Fruit fly (Drosophila melanogaster) whole organism, embryonic: ENCODE results near the gene MED14.

Source experiments
- Ada2b ChIP-seq: fragments of 200-800 bp; sonication (Bioruptor generic); IDR thresholded peaks from 2 replicates; pipeline ENCODE4 v1.3.6; 2022; ENCODE audit warnings: missing biosample characterization, missing genetic modification characterization
- Antp ChIP-seq: fragments of 200-800 bp; sonication (Bioruptor generic); optimal IDR thresholded peaks from 3 replicates; lab custom pipeline; 2016; ENCODE audit warnings: missing biosample characterization, missing genetic modification characterization
- Bdp1 ChIP-seq: fragments of 200-800 bp; sonication (Bioruptor generic); optimal IDR thresholded peaks from 3 replicates; lab custom pipeline; 2016; ENCODE audit warnings: missing biosample characterization, missing genetic modification characterization
- CG1024 ChIP-seq: fragments of 200-800 bp; sonication (Bioruptor generic); IDR thresholded peaks from 2 replicates; pipeline ENCODE4 v1.3.6; 2022; ENCODE audit warnings: missing biosample characterization, missing genetic modification characterization
- CG10274 ChIP-seq: fragments of 200-800 bp; sonication (Bioruptor generic); optimal IDR thresholded peaks from 3 replicates; lab custom pipeline; 2017; ENCODE audit warnings: missing biosample characterization, mild to moderate bottlenecking, missing genetic modification characterization
- CG11696 ChIP-seq: fragments of 200-800 bp; sonication (Bioruptor generic); IDR thresholded peaks from 2 replicates; pipeline ENCODE4 v1.3.6; 2022; ENCODE audit warnings: missing biosample characterization, missing genetic modification characterization
- CG12659 ChIP-seq: fragments of 200-800 bp; sonication (Bioruptor generic); optimal IDR thresholded peaks from 3 replicates; lab custom pipeline; 2017; ENCODE audit warnings: mild to moderate bottlenecking, missing biosample characterization, missing genetic modification reagents, missing genetic modification characterization
- CG13424 ChIP-seq: fragments of 200-800 bp; sonication (Bioruptor generic); optimal IDR thresholded peaks from 2 replicates; lab custom pipeline; 2019; ENCODE audit warnings: missing biosample characterization, mild to moderate bottlenecking, missing genetic modification characterization, moderate library complexity
- CG13775 ChIP-seq: fragments of 200-800 bp; sonication (Bioruptor generic); optimal IDR thresholded peaks from 3 replicates; lab custom pipeline; 2017; ENCODE audit warnings: missing biosample characterization, mild to moderate bottlenecking, missing genetic modification characterization
- CG14050 ChIP-seq: fragments of 200-800 bp; sonication (Bioruptor generic); IDR thresholded peaks from 3 replicates; pipeline ENCODE4 v1.3.6; 2022; ENCODE audit warnings: missing biosample characterization, missing genetic modification characterization
- CG15073 ChIP-seq: fragments of 200-800 bp; sonication (Bioruptor generic); optimal IDR thresholded peaks from 2 replicates; lab custom pipeline; 2016; ENCODE audit warnings: missing biosample characterization, missing genetic modification characterization
- CG16863 ChIP-seq: fragments of 200-800 bp; sonication (Bioruptor generic); optimal IDR thresholded peaks from 3 replicates; lab custom pipeline; 2016; ENCODE audit warnings: missing biosample characterization, missing genetic modification characterization
- CG17328 ChIP-seq: fragments of 200-800 bp; sonication (Bioruptor generic); IDR thresholded peaks from 2 replicates; pipeline ENCODE4 v1.3.6; 2022; ENCODE audit warnings: missing biosample characterization, missing genetic modification characterization
- CG17829 ChIP-seq: fragments of 200-800 bp; optimal IDR thresholded peaks from 2 replicates; lab custom pipeline; 2019; ENCODE audit warnings: missing biosample characterization, mild to moderate bottlenecking, missing genetic modification characterization, moderate library complexity
- CG18599 ChIP-seq: fragments of 200-800 bp; sonication (Bioruptor generic); optimal IDR thresholded peaks from 3 replicates; lab custom pipeline; 2017; ENCODE audit warnings: missing biosample characterization, missing genetic modification characterization, mild to moderate bottlenecking, moderate library complexity, missing genetic modification reagents
- CG3281 ChIP-seq: fragments of 200-800 bp; sonication (Bioruptor generic); optimal IDR thresholded peaks from 3 replicates; lab custom pipeline; 2017; ENCODE audit warnings: missing biosample characterization, mild to moderate bottlenecking, missing genetic modification characterization
- CG4404 ChIP-seq: fragments of 200-800 bp; sonication (Bioruptor generic); IDR thresholded peaks from 2 replicates; pipeline ENCODE4 v1.3.6; 2022; ENCODE audit warnings: missing biosample characterization, missing genetic modification characterization
- CG6683 ChIP-seq: fragments of 200-800 bp; sonication (Bioruptor generic); optimal IDR thresholded peaks from 2 replicates; lab custom pipeline; 2017; ENCODE audit warnings: missing biosample characterization, mild to moderate bottlenecking, missing genetic modification characterization, missing genetic modification reagents
- CG7963 ChIP-seq: fragments of 200-800 bp; sonication (Bioruptor generic); IDR thresholded peaks from 3 replicates; pipeline ENCODE4 v1.3.6; 2022; ENCODE audit warnings: missing biosample characterization, missing genetic modification characterization; ENCODE audit not compliant: partially characterized antibody
- CG8359 ChIP-seq: fragments of 200-800 bp; sonication (Bioruptor generic); optimal IDR thresholded peaks from 2 replicates; lab custom pipeline; 2017; ENCODE audit warnings: missing biosample characterization, mild to moderate bottlenecking, missing genetic modification characterization, borderline replicate concordance
- CG8924 ChIP-seq: fragments of 200-800 bp; optimal IDR thresholded peaks from 3 replicates; lab custom pipeline; 2019; ENCODE audit warnings: missing biosample characterization, mild to moderate bottlenecking, missing genetic modification characterization, moderate library complexity
- Dad ChIP-seq: fragments of 200-800 bp; sonication (Bioruptor generic); optimal IDR thresholded peaks from 3 replicates; lab custom pipeline; 2016; ENCODE audit warnings: missing biosample characterization, missing genetic modification characterization
- Dbx ChIP-seq: fragments of 200-800 bp; sonication (Bioruptor generic); IDR thresholded peaks from 3 replicates; pipeline ENCODE4 v1.3.6; 2022; ENCODE audit warnings: missing biosample characterization, missing genetic modification characterization
- Dp ChIP-seq: fragments of 200-800 bp; sonication (Bioruptor generic); optimal IDR thresholded peaks from 2 replicates; lab custom pipeline; 2018; ENCODE audit warnings: missing biosample characterization, mild to moderate bottlenecking, missing genetic modification characterization, moderate library complexity
- E2f2 ChIP-seq: fragments of 200-800 bp; sonication (Bioruptor generic); IDR thresholded peaks from 2 replicates; pipeline ENCODE4 v1.3.6; 2022; ENCODE audit warnings: missing biosample characterization, missing genetic modification characterization
- Hr78 ChIP-seq, 2 experiments: fragments of 200-800 bp in 1 of 2; fragments of >200 bp in 1 of 2; sonication (Bioruptor generic) in 1 of 2; optimal IDR thresholded peaks; 2 replicates each; lab custom pipeline; 2017 to 2019; ENCODE audit warnings: missing biosample characterization in 2 of 2, missing genetic modification characterization in 2 of 2, mild to moderate bottlenecking in 1 of 2, moderate library complexity in 1 of 2
- Six4 ChIP-seq: fragments of 200-800 bp; sonication (Bioruptor generic); optimal IDR thresholded peaks from 2 replicates; lab custom pipeline; 2016; ENCODE audit warnings: missing biosample characterization, missing genetic modification characterization
- Sry-β ChIP-seq: fragments of 200-800 bp; sonication (Bioruptor generic); optimal IDR thresholded peaks from 2 replicates; lab custom pipeline; 2018; ENCODE audit warnings: missing biosample characterization, mild to moderate bottlenecking, missing genetic modification characterization, moderate library complexity
- Ssrp ChIP-seq: fragments of 200-800 bp; sonication (Bioruptor generic); optimal IDR thresholded peaks from 2 replicates; lab custom pipeline; 2018; ENCODE audit warnings: missing biosample characterization, mild to moderate bottlenecking, missing genetic modification characterization, moderate library complexity
- Stat92E ChIP-seq, 3 experiments: fragments of >200 bp in 2 of 3; fragments of 200-800 bp in 1 of 3; sonication (Bioruptor generic) in 1 of 3; optimal IDR thresholded peaks; 2 replicates each; lab custom pipeline; 2017 to 2019; ENCODE audit warnings: missing biosample characterization in 3 of 3, missing genetic modification characterization in 3 of 3, mild to moderate bottlenecking in 1 of 3, moderate library complexity in 1 of 3
- Usf ChIP-seq: fragments of 200-800 bp; sonication (Bioruptor generic); optimal IDR thresholded peaks from 2 replicates; lab custom pipeline; 2017; ENCODE audit warnings: missing genotype, missing biosample characterization, missing genetic modification characterization
- abd-A ChIP-seq: fragments of 200-800 bp; sonication (Bioruptor generic); optimal IDR thresholded peaks from 3 replicates; lab custom pipeline; 2019; ENCODE audit warnings: missing biosample characterization, mild to moderate bottlenecking, missing genetic modification characterization, moderate library complexity
- bab2 ChIP-seq: fragments of 200-800 bp; sonication (Bioruptor generic); optimal IDR thresholded peaks from 2 replicates; lab custom pipeline; 2016; ENCODE audit warnings: missing biosample characterization, missing genetic modification characterization
- cato ChIP-seq: fragments of 200-800 bp; sonication (Bioruptor generic); optimal IDR thresholded peaks from 2 replicates; lab custom pipeline; 2016; ENCODE audit warnings: missing biosample characterization, missing genetic modification characterization, borderline replicate concordance
- exex ChIP-seq: fragments of 200-800 bp; sonication (Bioruptor generic); optimal IDR thresholded peaks from 4 replicates; lab custom pipeline; 2018; ENCODE audit warnings: missing biosample characterization, mild to moderate bottlenecking, missing genetic modification characterization, moderate library complexity
- gcm2 ChIP-seq: fragments of 200-800 bp; sonication (Bioruptor generic); optimal IDR thresholded peaks from 2 replicates; lab custom pipeline; 2016; ENCODE audit warnings: missing biosample characterization, missing genetic modification characterization
- hbn ChIP-seq: fragments of 200-800 bp; sonication (Bioruptor generic); IDR thresholded peaks from 2 replicates; pipeline ENCODE4 v1.3.6; 2022; ENCODE audit warnings: missing biosample characterization, missing genetic modification characterization; ENCODE audit not compliant: partially characterized antibody
- lab ChIP-seq: fragments of 200-800 bp; sonication (Bioruptor generic); optimal IDR thresholded peaks from 3 replicates; lab custom pipeline; 2017; ENCODE audit warnings: missing biosample characterization, missing genetic modification characterization, mild to moderate bottlenecking, moderate library complexity, missing genetic modification reagents
- luna ChIP-seq: fragments of 200-800 bp; sonication (Bioruptor generic); optimal IDR thresholded peaks from 2 replicates; lab custom pipeline; 2016; ENCODE audit warnings: missing biosample characterization, missing genetic modification characterization
- nmo ChIP-seq: fragments of 200-800 bp; sonication (Bioruptor generic); optimal IDR thresholded peaks from 2 replicates; lab custom pipeline; 2018; ENCODE audit warnings: missing biosample characterization, mild to moderate bottlenecking, missing genetic modification characterization, moderate library complexity
- odd ChIP-seq: fragments of 200-800 bp; sonication (Bioruptor generic); optimal IDR thresholded peaks from 2 replicates; lab custom pipeline; 2017; ENCODE audit warnings: missing biosample characterization, mild to moderate bottlenecking, missing genetic modification characterization
- pfk ChIP-seq: fragments of 200-800 bp; sonication (Bioruptor generic); optimal IDR thresholded peaks from 2 replicates; lab custom pipeline; 2018; ENCODE audit warnings: missing biosample characterization, mild to moderate bottlenecking, missing genetic modification characterization, moderate library complexity
- rib ChIP-seq: fragments of 200-800 bp; sonication (Bioruptor generic); IDR thresholded peaks from 2 replicates; pipeline ENCODE4 v1.3.6; 2022; ENCODE audit warnings: missing biosample characterization, missing genetic modification characterization
- schlank ChIP-seq: fragments of 200-800 bp; sonication (Bioruptor generic); optimal IDR thresholded peaks from 2 replicates; lab custom pipeline; 2018; ENCODE audit warnings: missing biosample characterization, mild to moderate bottlenecking, missing genetic modification characterization
- sob ChIP-seq: fragments of 200-800 bp; sonication (Bioruptor generic); IDR thresholded peaks from 2 replicates; pipeline ENCODE4 v1.3.6; 2022; ENCODE audit warnings: missing biosample characterization, missing genetic modification characterization
- stc ChIP-seq: fragments of 200-800 bp; sonication (Bioruptor generic); IDR thresholded peaks from 2 replicates; pipeline ENCODE4 v1.3.6; 2022; ENCODE audit warnings: missing biosample characterization, missing genetic modification characterization
- vfl ChIP-seq: fragments of 200-800 bp; sonication (Bioruptor generic); optimal IDR thresholded peaks from 2 replicates; lab custom pipeline; 2016; ENCODE audit warnings: missing biosample characterization, missing genetic modification characterization
- zf30C ChIP-seq: fragments of 200-800 bp; sonication (Bioruptor generic); optimal IDR thresholded peaks from 3 replicates; lab custom pipeline; 2018; ENCODE audit warnings: missing biosample characterization, mild to moderate bottlenecking, missing genetic modification characterization

MED14 gene

dm6 chr3L:613578-614300 is 20.7 kb downstream of the MED14 start (continued):
- TF ChIP-seq Dad (no peak), bab2 (GFP tag; lab: Kevin White, UChicago) (peak; percentile 45), Six4 (GFP tag; lab: Kevin White, UChicago) (peak; percentile 27), odd (GFP tag; lab: Kevin White, UChicago) (no peak), hbn (GFP tag; lab: Robert Waterston, UW) (no peak), CG10274 (GFP tag; lab: Kevin White, UChicago) (no peak), lab (peak; percentile 16), luna (no peak), zf30C (peak; percentile 90), CG14050 (GFP tag; lab: Robert Waterston, UW) (no peak), Dbx (no peak), Antp (GFP tag; lab: Kevin White, UChicago) (no peak), gcm2 (GFP tag; lab: Kevin White, UChicago) (no peak), nmo (GFP tag; lab: Kevin White, UChicago) (peak; percentile 47), CG3281 (GFP tag; lab: Kevin White, UChicago) (no peak), Ssrp (peak; percentile 59), CG4404 (peak; percentile 93), Bdp1 (peak; percentile 22), Dp (no peak), cato (GFP tag; lab: Kevin White, UChicago) (no peak), Sry-β (GFP tag; lab: Kevin White, UChicago) (no peak), CG15073 (GFP tag; lab: Kevin White, UChicago) (no peak), CG8359 (GFP tag; lab: Kevin White, UChicago) (peak; percentile 23), Hr78 (GFP tag; optimal IDR thresholded peaks at IDR 0.05; lab: Kevin White, UChicago) (no peak), pfk (GFP tag; lab: Kevin White, UChicago) (no peak), stc (GFP tag; lab: Robert Waterston, UW) (0 out of 2 replicates have a peak, but pooled peaks have one; percentile 6), CG6683 (no peak), CG18599 (GFP tag; lab: Kevin White, UChicago) (no peak), schlank (tag; lab: Kevin White, UChicago) (no peak), vfl (GFP tag; lab: Kevin White, UChicago) (no peak), CG17829 (tag; lab: Kevin White, UChicago) (peak; percentile 59), E2f2 (GFP tag; lab: Robert Waterston, UW) (peak; percentile 26; the same call in 1 of the 2 replicates), abd-A (tag; lab: Kevin White, UChicago) (no peak), CG7963 (GFP tag; lab: Robert Waterston, UW) (no peak), rib (GFP tag; lab: Robert Waterston, UW) (no peak), CG8924 (tag; lab: Kevin White, UChicago) (peak; percentile 74), Stat92E (GFP tag; optimal IDR thresholded peaks at IDR 0.05; lab: Kevin White, UChicago) (peak in 1 of 3 experiments; percentile 88), CG1024 (GFP tag; lab: Robert Waterston, UW) (0 out of 2 replicates have a peak, but pooled peaks have one; percentile 27), Usf (GFP tag; lab: Kevin White, UChicago) (peak; percentile 13), CG17328 (GFP tag; lab: Robert Waterston, UW) (peak; percentile 70), Ada2b (GFP tag; lab: Robert Waterston, UW) (no peak), exex (tag; lab: Kevin White, UChicago) (no peak), CG12659 (GFP tag; lab: Kevin White, UChicago) (peak; percentile 13), CG13424 (tag; lab: Kevin White, UChicago) (peak; percentile 8), CG11696 (0 out of 2 replicates have a peak, but pooled peaks have one; percentile 18), CG13775 (GFP tag; lab: Kevin White, UChicago) (peak; percentile 65), sob (GFP tag; lab: Robert Waterston, UW) (no peak), CG16863 (GFP tag; lab: Kevin White, UChicago) (peak; percentile 39)
